Fruit fly (Drosophila melanogaster): ENCODE results near the gene kon.

DNA sequence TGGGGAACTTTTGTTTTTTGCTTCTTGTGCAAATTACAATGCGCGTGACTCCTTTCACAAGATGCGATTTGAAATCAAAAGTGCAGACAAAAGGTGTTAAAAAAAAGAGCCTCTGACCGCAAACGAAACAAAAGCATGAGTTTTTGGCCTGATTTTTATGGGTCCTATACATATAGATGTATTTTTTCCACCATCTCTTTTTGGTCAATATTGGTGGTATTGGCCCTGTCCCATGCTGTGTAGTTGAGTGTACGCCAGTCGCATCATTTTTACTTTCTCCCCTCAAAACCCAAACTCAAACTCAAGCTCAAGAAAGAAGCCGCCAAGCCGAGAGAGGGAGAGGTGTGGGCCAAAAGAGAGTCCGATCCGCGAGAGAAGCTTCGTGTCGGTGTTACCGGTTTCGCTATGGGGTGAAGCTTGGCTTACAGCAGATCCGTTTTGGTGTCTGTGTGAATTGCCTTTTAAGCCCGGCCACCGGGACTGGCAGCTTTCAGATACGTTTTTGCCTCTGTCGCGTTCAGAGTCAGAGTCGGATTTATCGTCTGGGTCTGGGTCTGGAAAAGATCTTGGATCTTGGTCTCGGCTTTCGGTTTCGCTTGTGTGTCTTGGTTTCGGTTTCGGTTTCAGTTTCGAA lies 13.3 kb upstream of the kon start, which contains the start of gene CG10211:
- TF ChIP-seq lmd (GFP tag; IDR thresholded peaks at IDR 0.05) = no peak
- TF ChIP-seq Sin3A (optimal IDR thresholded peaks at IDR 0.05) = no peak
